Worm (Caenorhabditis elegans) whole organism, L2 larva: ENCODE measurements around the gene C46E10.8.

Experiments
- elt-1 ChIP-seq: fragments of 150-350 bp; optimal IDR thresholded peaks from 2 replicates; lab custom pipeline; 2014; ENCODE audit warnings: missing biosample characterization, missing genetic modification characterization
- ztf-1 ChIP-seq: fragments of 200-800 bp; sonication (Bioruptor generic); conservative IDR thresholded peaks from 2 replicates; pipeline ENCODE4 v1.3.6; 2022; ENCODE audit warnings: missing genetic modification characterization, missing compliant biosample characterization

DNA sequence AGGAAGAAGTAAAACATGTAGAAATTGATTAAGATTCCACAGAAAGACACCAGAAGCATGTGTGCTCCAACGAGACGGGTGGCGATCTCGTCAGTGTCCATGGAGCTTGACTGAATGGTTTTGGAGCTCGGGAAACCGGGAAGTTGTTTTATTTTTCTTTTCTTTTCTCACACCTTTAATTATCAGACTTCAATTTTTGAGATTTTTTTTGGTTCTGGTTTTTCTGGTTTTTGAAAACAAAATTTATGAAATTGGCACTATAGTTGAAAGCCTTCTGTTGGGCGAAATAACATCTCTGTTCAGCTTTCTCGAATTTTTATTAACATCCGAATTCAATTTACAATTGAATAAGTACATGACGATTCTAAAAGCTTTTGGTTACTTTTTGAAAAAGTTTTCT is 28.3 kb downstream of the C46E10.8 start, which contains the start of gene srx-104:
- TF ChIP-seq ztf-1 = no peak
- TF ChIP-seq elt-1 = no peak
